Worm (Caenorhabditis elegans) whole organism, L3 larva: ENCODE measurements around the gene atgl-1.

Source experiments
- R02D3.7 ChIP-seq: fragments of 150-350 bp; optimal IDR thresholded peaks from 2 replicates; lab custom pipeline; 2014; ENCODE audit warnings: missing biosample characterization, missing genetic modification characterization
- aly-2 ChIP-seq: fragments of 150-350 bp; optimal IDR thresholded peaks from 2 replicates; lab custom pipeline; 2014; ENCODE audit warnings: missing biosample characterization, missing genetic modification characterization
- ama-1 ChIP-seq: fragments of 150-350 bp; optimal IDR thresholded peaks from 2 replicates; lab custom pipeline; 2018
- ceh-16 ChIP-seq: sonication (generic microtip); optimal IDR thresholded peaks from 2 replicates; lab custom pipeline; 2017; ENCODE audit warnings: missing biosample characterization, missing genetic modification characterization
- ceh-28 ChIP-seq: fragments of 150-350 bp; optimal IDR thresholded peaks from 2 replicates; lab custom pipeline; 2014; ENCODE audit warnings: missing biosample characterization, missing genetic modification reagents, missing genetic modification characterization
- ceh-82 ChIP-seq: fragments of 150-350 bp; optimal IDR thresholded peaks from 2 replicates; lab custom pipeline; 2014; ENCODE audit warnings: missing biosample characterization, missing genetic modification characterization
- ceh-9 ChIP-seq: sonication (generic microtip); optimal IDR thresholded peaks from 2 replicates; lab custom pipeline; 2018; ENCODE audit warnings: missing biosample characterization, missing genetic modification characterization
- egl-27 ChIP-seq: sonication (generic microtip); optimal IDR thresholded peaks from 4 replicates; lab custom pipeline; 2017; ENCODE audit warnings: missing biosample characterization, missing genetic modification reagents, missing genetic modification characterization
- egl-5 ChIP-seq: fragments of 150-350 bp; optimal IDR thresholded peaks from 2 replicates; lab custom pipeline; 2017; ENCODE audit warnings: missing biosample characterization, missing genetic modification reagents, missing genetic modification characterization, inconsistent platforms
- elt-2 ChIP-seq: sonication (generic microtip); optimal IDR thresholded peaks from 2 replicates; lab custom pipeline; 2016; ENCODE audit warnings: missing genetic modification reagents, mild to moderate bottlenecking, missing genetic modification characterization, missing compliant biosample characterization
- eor-1 ChIP-seq, 2 experiments: fragments of 150-350 bp; optimal IDR thresholded peaks; 2 replicates each; lab custom pipeline; 2014 to 2018; ENCODE audit warnings: missing biosample characterization in 2 of 2, missing genetic modification characterization in 2 of 2
- fkh-10 ChIP-seq: sonication (generic microtip); optimal IDR thresholded peaks from 2 replicates; lab custom pipeline; 2017; ENCODE audit warnings: missing biosample characterization, missing genetic modification reagents, missing genetic modification characterization
- fkh-2 ChIP-seq: fragments of 150-350 bp; optimal IDR thresholded peaks from 2 replicates; lab custom pipeline; 2014; ENCODE audit warnings: missing biosample characterization, missing genetic modification reagents, missing genetic modification characterization
- hmg-11 ChIP-seq: sonication (generic microtip); optimal IDR thresholded peaks from 2 replicates; lab custom pipeline; 2016; ENCODE audit warnings: missing genetic modification characterization, missing compliant biosample characterization
- jun-1 ChIP-seq: fragments of 150-350 bp; optimal IDR thresholded peaks from 2 replicates; lab custom pipeline; 2014; ENCODE audit warnings: missing biosample characterization, missing genetic modification reagents, missing genetic modification characterization
- lin-15B ChIP-seq: fragments of 150-350 bp; optimal IDR thresholded peaks from 2 replicates; lab custom pipeline; 2014; ENCODE audit warnings: missing biosample characterization, missing genetic modification characterization
- lin-39 ChIP-seq: fragments of 150-350 bp; optimal IDR thresholded peaks from 2 replicates; lab custom pipeline; 2018; ENCODE audit warnings: missing biosample characterization, missing genetic modification reagents, missing genetic modification characterization
- mdl-1 ChIP-seq: fragments of 150-350 bp; optimal IDR thresholded peaks from 2 replicates; lab custom pipeline; 2014; ENCODE audit warnings: missing biosample characterization, missing genetic modification characterization
- nfya-1 ChIP-seq: sonication (generic microtip); optimal IDR thresholded peaks from 2 replicates; lab custom pipeline; 2017; ENCODE audit warnings: missing genetic modification characterization, mild to moderate bottlenecking, missing compliant biosample characterization, antibody characterized with exemption, moderate library complexity; ENCODE audit not compliant: insufficient read depth
- nhr-11 ChIP-seq: fragments of 150-350 bp; optimal IDR thresholded peaks from 2 replicates; lab custom pipeline; 2014; ENCODE audit warnings: missing biosample characterization, missing genetic modification characterization
- nhr-23 ChIP-seq: fragments of 150-350 bp; optimal IDR thresholded peaks from 2 replicates; lab custom pipeline; 2014; ENCODE audit warnings: missing biosample characterization, missing genetic modification reagents, missing genetic modification characterization
- nhr-25 ChIP-seq: sonication (generic microtip); optimal IDR thresholded peaks from 2 replicates; lab custom pipeline; 2017; ENCODE audit warnings: missing biosample characterization, missing genetic modification characterization
- nhr-43 ChIP-seq: sonication (generic microtip); optimal IDR thresholded peaks from 2 replicates; lab custom pipeline; 2016; ENCODE audit warnings: mild to moderate bottlenecking, missing genetic modification characterization, missing compliant biosample characterization; ENCODE audit not compliant: poor library complexity, severe bottlenecking
- nhr-67 ChIP-seq: fragments of 150-350 bp; optimal IDR thresholded peaks from 2 replicates; lab custom pipeline; 2014; ENCODE audit warnings: missing biosample characterization, missing genetic modification characterization
- nhr-76 ChIP-seq: fragments of 150-350 bp; sonication (generic microtip); optimal IDR thresholded peaks from 5 replicates; lab custom pipeline; 2014; ENCODE audit warnings: missing biosample characterization, missing genetic modification characterization
- pha-4 ChIP-seq: fragments of 150-350 bp; optimal IDR thresholded peaks from 2 replicates; lab custom pipeline; 2014; ENCODE audit warnings: missing biosample characterization, missing genetic modification reagents, missing genetic modification characterization
- pqm-1 ChIP-seq: fragments of 150-350 bp; optimal IDR thresholded peaks from 2 replicates; lab custom pipeline; 2017; ENCODE audit warnings: missing biosample characterization, missing genetic modification characterization, inconsistent platforms
- skn-1 ChIP-seq: fragments of 150-350 bp; optimal IDR thresholded peaks from 2 replicates; lab custom pipeline; 2014; ENCODE audit warnings: missing biosample characterization, missing genetic modification characterization
- snpc-4 ChIP-seq: fragments of 150-350 bp; optimal IDR thresholded peaks from 2 replicates; lab custom pipeline; 2014; ENCODE audit warnings: missing biosample characterization, missing genetic modification characterization
- unc-39 ChIP-seq: sonication (generic microtip); optimal IDR thresholded peaks from 4 replicates; lab custom pipeline; 2017; ENCODE audit warnings: missing biosample characterization, missing genetic modification characterization
- ztf-11 ChIP-seq: fragments of 150-350 bp; optimal IDR thresholded peaks from 2 replicates; lab custom pipeline; 2014; ENCODE audit warnings: missing biosample characterization, missing genetic modification characterization
- ztf-4 ChIP-seq: fragments of 150-350 bp; optimal IDR thresholded peaks from 2 replicates; lab custom pipeline; 2014; ENCODE audit warnings: missing biosample characterization, missing genetic modification characterization

atgl-1 gene

DNA sequence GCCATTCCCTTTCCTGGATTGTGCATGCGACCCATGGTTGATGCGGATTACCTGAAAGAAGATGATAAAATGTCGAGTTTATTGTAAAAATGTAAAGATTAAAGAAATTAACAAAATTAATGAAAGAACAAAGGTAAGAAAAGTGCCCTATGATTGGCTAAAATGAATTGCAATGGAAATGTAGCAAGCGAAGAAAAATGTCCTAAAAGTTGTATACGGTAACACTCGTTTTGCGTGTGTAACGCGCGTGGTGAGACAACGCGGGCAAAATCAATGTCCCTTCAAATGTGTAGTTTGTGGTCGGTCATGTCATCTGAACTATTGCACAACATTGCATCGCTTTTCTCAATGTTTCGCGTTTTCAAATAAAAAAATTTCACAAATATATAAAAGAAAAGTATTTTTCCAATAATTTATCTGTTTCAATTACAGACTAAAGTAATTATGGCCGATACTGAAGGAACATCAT lies 44.3 kb downstream of the atgl-1 start, which contains the start of the genes rps-13 and nfx-1:
Gene rps-13, minus strand, starts transcription at position 51 of the 469 bp plus-strand sequence.
Gene nfx-1, plus strand, starts transcription at position 433 of the 469 bp plus-strand sequence.
- TF ChIP-seq hmg-11 (tag; lab: Kevin White, UChicago) (peak; percentile 52), lin-39 (tag; lab: Kevin White, UChicago) (peak; percentile 84), pha-4 (peak; percentile 94), nhr-43 (tag; lab: Kevin White, UChicago) (peak; percentile 78), egl-27 (tag; lab: Kevin White, UChicago) (no peak), snpc-4 (no peak), pqm-1 (tag; lab: Kevin White, UChicago) (peak; percentile 34), nhr-25 (tag; lab: Kevin White, UChicago) (peak; percentile 82), aly-2 (no peak), unc-39 (no peak), eor-1 (tag; optimal IDR thresholded peaks at IDR 0.05; lab: Kevin White, UChicago) (no peak), ama-1 (lab: Kevin White, UChicago) (no peak), nhr-11 (tag; lab: Kevin White, UChicago) (peak; percentile 40), mdl-1 (no peak), nfya-1 (peak; percentile 97), nhr-23 (tag; lab: Kevin White, UChicago) (peak; percentile 92), egl-5 (tag; lab: Kevin White, UChicago) (peak; percentile 58), elt-2 (tag; lab: Kevin White, UChicago) (peak; percentile 51), ztf-11 (tag; lab: Kevin White, UChicago) (no peak), fkh-10 (GFP tag; lab: Kevin White, UChicago) (no peak), ceh-16 (tag; lab: Kevin White, UChicago) (no peak), skn-1 (tag; lab: Kevin White, UChicago) (peak; percentile 73), nhr-67 (no peak), lin-15B (tag; lab: Kevin White, UChicago) (peak; percentile 83), jun-1 (no peak), ceh-28 (tag; lab: Kevin White, UChicago) (peak; percentile 50), R02D3.7 (tag; lab: Kevin White, UChicago) (peak; percentile 43)

DNA sequence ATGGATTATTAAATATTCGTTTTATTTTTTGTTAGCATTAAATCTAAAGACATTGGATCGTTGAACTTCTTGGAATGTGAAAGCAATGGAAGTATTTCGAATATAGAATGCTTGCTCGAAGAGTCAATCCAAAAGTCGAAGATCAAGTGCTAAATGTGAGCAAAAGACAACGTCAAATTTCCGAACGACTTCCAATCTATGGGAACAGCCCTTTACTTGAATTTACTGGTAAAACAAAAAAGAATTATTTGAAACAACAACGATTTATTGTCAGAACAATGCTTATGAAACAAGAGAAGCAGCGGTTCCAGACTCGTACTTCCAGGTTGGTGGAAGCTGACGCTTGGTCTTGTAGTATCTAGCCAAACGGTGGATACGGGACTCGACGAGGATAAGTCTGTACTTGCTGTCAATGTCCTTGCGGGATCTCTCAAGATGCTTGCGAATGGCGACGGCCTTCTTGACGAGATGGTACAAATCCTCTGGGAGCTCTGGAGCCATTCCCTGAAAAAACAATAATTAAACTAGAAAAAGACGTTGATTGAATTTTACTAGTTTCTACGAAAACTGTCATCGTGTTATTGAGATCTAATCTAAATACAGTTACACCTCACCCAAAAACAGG lies 45.3 kb downstream of the atgl-1 start:
- TF ChIP-seq lin-15B (tag; lab: Kevin White, UChicago): no peak
- TF ChIP-seq R02D3.7 (tag; lab: Kevin White, UChicago): no peak
- no peak for TF ChIP-seq nhr-43 (tag; lab: Kevin White, UChicago)
- no peak for TF ChIP-seq nhr-11 (tag; lab: Kevin White, UChicago)
- TF ChIP-seq elt-2 (tag; lab: Kevin White, UChicago): peak; percentile 8

DNA sequence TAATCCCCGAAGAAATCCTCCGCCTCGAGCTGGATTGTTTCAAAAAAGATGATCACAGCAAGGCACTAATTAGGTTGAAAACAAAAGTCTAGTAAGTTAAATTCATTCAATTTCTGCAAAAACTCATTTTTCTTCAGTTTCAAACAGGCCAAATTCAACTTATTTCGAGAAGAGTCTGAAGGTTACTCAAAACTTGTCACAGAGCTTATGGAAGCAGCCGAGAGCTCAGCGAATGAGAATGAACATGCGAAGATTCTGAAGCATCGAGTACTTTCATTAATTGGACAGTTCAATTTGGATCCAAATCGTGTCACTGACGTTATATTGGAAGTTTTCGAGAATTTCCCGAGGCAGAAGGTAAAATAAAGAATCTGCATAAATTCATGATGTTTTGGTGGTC lies 50.7 kb downstream of the atgl-1 start:
- TF ChIP-seq fkh-10 (GFP tag; lab: Kevin White, UChicago): no peak
- no peak for TF ChIP-seq lin-39 (tag; lab: Kevin White, UChicago)
- TF ChIP-seq pha-4: no peak
- TF ChIP-seq nhr-11 (tag; lab: Kevin White, UChicago): no peak
- TF ChIP-seq fkh-2 (tag; lab: Kevin White, UChicago): no peak
- TF ChIP-seq ztf-11 (tag; lab: Kevin White, UChicago): no peak
- TF ChIP-seq nhr-76 (tag; lab: Kevin White, UChicago): no peak

DNA sequence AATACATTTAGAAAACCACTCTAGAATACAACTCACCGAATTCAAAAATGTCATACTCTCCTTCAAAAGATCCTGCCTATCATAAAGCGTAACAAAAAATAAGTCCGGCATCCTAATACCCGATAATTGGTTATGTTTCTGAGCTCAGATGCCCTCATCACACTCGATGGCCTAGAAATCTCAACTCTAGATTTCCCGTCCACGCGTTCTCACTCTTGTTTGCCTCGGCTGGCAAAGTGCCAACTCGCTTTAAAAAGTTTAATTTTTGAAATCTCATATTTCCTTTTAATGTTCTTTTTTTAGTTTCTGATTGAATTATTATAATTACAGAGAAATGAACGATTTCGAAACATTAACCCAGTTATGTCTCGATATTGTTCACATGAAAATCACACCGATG lies 51.5 kb downstream of the atgl-1 start, which contains the start of the genes C56G2.15 and thoc-2:
Gene C56G2.15, minus strand, starts transcription at position 188 of the 400 bp plus-strand sequence.
Gene thoc-2, plus strand, starts transcription at position 331 of the 400 bp plus-strand sequence.
- peak; percentile 30 for TF ChIP-seq pha-4
- TF ChIP-seq ceh-9 (tag; lab: Kevin White, UChicago): no peak
- TF ChIP-seq ceh-16 (tag; lab: Kevin White, UChicago): no peak
- TF ChIP-seq ztf-4 (tag; lab: Kevin White, UChicago): no peak
- no peak for TF ChIP-seq egl-5 (tag; lab: Kevin White, UChicago)
- peak; percentile 4 for TF ChIP-seq nfya-1
- no peak for TF ChIP-seq ceh-82 (tag; lab: Kevin White, UChicago)
- no peak for TF ChIP-seq nhr-11 (tag; lab: Kevin White, UChicago)
- TF ChIP-seq R02D3.7 (tag; lab: Kevin White, UChicago): no peak
- TF ChIP-seq snpc-4: peak; percentile 14
- peak; percentile 10 for TF ChIP-seq lin-39 (tag; lab: Kevin White, UChicago)
- TF ChIP-seq, all 47 proteins: peak for 4
